Worm (Caenorhabditis elegans): ENCODE measurements around the gene str-244.

DNA sequence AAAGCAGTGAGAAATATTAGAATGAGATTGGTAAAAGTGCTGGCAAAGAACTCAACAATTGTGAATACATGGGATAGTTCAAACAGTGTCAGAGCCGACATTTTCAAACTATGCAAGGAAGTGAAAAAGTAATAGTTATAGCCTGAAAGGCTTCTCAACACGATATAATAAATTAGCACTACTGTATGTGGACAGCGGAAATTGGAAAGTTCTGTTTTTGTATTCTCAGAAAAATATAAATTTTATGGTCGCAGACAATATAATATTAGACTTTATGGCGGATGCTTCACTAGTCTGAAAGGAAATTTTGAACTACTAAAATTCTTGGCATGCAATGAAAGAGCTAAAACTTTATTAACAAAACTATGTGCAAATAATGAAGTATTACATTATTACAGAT lies 46.9 kb upstream of the str-244 start, which contains the start of gene str-69:
- no peak for TF ChIP-seq snpc-4 (GFP tag; optimal IDR thresholded peaks at IDR 0.05)
- no peak for TF ChIP-seq snpc-4 (tag; optimal IDR thresholded peaks at IDR 0.05)
- TF ChIP-seq akir-1 (GFP tag; optimal IDR thresholded peaks at IDR 0.05): no peak
- no peak for TF ChIP-seq ama-1 (optimal IDR thresholded peaks at IDR 0.05)
- TF ChIP-seq ama-1 (GFP tag; optimal IDR thresholded peaks at IDR 0.05): no peak
